Worm (Caenorhabditis elegans): ENCODE data around the gene W06G6.2.

The W06G6.2 gene

DNA sequence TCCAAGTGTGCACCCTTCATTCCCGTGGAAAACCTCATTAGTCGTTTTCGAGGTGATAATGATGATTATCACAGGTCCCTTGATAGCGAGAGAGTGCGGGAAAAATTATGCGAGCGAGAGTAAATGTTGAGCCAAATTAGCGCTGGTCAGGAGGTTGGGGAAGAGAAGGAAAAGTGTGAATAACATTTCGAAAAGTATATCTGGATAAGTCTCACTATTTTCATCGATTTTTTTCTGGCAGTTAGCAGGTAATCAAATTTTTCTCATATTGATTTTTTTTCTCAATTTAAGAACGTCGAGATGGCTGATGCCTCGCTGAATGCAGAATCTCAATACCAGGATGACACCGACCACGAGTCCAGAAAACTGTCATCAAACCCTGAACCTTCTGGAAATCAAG is at the start of gene W06G6.2:
W06G6.2 (plus strand) TSS at position 301 of the 400 bp plus-strand sequence.
- TF ChIP-seq sma-9 (GFP tag; optimal IDR thresholded peaks at IDR 0.05) (no peak), sma-9 (tag; optimal IDR thresholded peaks at IDR 0.05) (no peak), ama-1 (optimal IDR thresholded peaks at IDR 0.05) (no peak), blmp-1 (tag; optimal IDR thresholded peaks at IDR 0.05; ENCODE audit: insufficient read depth) (no peak), sma-3 (GFP tag; optimal IDR thresholded peaks at IDR 0.05) (no peak), elt-3 (tag; optimal IDR thresholded peaks at IDR 0.05) (no peak), sem-4 (tag; optimal IDR thresholded peaks at IDR 0.05) (no peak), C34F6.9 (tag; optimal IDR thresholded peaks at IDR 0.05) (no peak), nhr-129 (tag; optimal IDR thresholded peaks at IDR 0.05) (no peak), lsy-2 (tag; optimal IDR thresholded peaks at IDR 0.05) (no peak), mbf-1 (tag; optimal IDR thresholded peaks at IDR 0.05) (no peak), mab-5 (tag; optimal IDR thresholded peaks at IDR 0.05) (no peak), Y55F3AM.14 (GFP tag; optimal IDR thresholded peaks at IDR 0.05) (no peak), egl-27 (tag; optimal IDR thresholded peaks at IDR 0.05) (no peak), lin-13 (GFP tag; optimal IDR thresholded peaks at IDR 0.05) (no peak), ZK546.5 (tag; optimal IDR thresholded peaks at IDR 0.05) (no peak), nhr-25 (tag; optimal IDR thresholded peaks at IDR 0.05) (no peak), crh-2 (tag; optimal IDR thresholded peaks at IDR 0.05) (no peak), nhr-6 (tag; optimal IDR thresholded peaks at IDR 0.05) (no peak), gmeb-1 (tag; optimal IDR thresholded peaks at IDR 0.05) (no peak)

DNA sequence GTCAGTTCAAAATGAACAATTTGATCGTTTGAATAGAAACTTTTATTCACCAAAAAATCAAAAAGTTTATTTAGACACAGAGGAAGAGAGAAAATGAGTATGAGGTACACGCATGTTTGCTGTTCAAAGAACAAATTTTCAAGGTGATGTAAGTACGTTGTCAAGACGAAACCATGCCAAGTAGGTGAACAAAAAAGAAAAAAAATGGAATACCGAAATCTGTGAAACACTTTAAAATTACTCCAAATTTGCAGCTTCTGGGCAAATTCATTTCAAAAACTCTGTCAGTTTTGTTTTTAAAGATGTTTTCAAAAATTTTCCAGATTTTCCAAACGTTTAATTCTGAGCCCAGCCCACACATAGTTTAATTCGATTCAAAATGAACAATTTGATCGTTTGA is 48.7 kb upstream of the W06G6.2 start, which contains the start of gene nhr-271:
nhr-271 (minus strand) TSS at position 101 of the 400 bp plus-strand sequence.
- TF ChIP-seq ZK546.5 (tag; optimal IDR thresholded peaks at IDR 0.05) = no peak
- no peak for TF ChIP-seq egl-27 (tag; optimal IDR thresholded peaks at IDR 0.05)

DNA sequence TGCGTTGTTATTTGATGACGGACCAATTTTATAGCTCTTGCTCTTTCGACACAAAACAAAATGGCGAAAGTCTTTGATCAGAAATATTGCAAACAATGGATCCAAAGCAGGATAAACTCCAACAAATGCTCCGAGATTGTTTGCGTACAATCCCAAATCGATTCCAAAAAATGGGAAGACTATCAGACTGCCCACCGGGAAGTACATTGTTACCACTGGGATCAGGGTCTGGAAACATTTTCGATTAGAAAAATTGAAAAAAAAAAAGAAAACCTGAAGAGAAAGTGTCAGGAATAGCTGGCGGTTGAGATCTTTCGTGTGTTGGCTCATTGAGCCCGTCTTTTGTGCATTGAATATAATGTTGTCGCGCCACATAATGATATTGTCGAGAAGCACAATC is 48.0 kb upstream of the W06G6.2 start:
- no peak for TF ChIP-seq lin-39 (tag; optimal IDR thresholded peaks at IDR 0.05)

DNA sequence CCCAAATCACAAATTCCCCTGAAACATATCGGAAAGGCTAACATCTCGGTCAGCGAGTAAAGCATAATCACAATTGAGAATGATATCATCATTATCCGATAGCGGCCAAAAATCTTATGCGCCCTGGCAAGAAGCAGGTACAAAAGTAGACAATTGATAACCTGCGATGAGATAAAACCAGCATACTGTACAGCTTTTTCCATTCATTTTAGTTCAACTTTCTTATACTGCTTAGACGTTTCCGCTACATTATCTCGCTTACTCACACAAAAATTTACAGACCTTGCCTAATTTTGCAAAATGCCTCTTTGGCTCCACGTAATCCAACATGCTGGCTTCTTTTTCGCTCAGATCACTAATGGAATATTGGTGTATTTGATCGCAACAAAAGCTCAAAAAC is 46.1 kb upstream of the W06G6.2 start, which contains the start of gene str-150:
str-150 (plus strand) TSS at position 301 of the 400 bp plus-strand sequence.
- TF ChIP-seq sma-3 (GFP tag; optimal IDR thresholded peaks at IDR 0.05) (no peak), nhr-6 (tag; optimal IDR thresholded peaks at IDR 0.05) (no peak), ztf-1 (GFP tag; conservative IDR thresholded peaks at IDR 0.05) (no peak), F13H6.1 (tag; optimal IDR thresholded peaks at IDR 0.05) (no peak), elt-3 (tag; optimal IDR thresholded peaks at IDR 0.05) (no peak), unc-39 (tag; optimal IDR thresholded peaks at IDR 0.05) (no peak), alr-1 (tag; optimal IDR thresholded peaks at IDR 0.05) (no peak), nhr-25 (tag; optimal IDR thresholded peaks at IDR 0.05) (no peak), mbf-1 (tag; optimal IDR thresholded peaks at IDR 0.05) (no peak)

DNA sequence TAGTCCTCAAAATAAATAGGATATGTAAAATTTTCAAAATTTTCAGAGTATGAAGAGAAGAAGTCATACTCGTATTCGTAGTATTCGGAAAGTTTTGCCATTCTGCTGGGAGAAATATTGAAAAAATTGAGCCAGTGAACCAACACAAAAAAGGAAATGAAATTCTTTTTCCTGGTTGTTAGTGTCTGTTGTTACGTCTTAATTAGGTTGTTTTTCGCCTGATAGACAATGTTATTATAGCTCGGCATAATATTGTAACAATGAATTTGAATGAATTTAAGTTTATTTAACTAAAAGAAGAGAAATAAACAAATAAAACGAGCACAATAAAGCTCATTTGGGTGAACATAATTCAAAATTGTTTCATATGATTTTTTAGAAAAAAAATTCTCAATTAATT is 40.7 kb upstream of the W06G6.2 start, which contains the start of gene srw-73:
srw-73 (minus strand) TSS at position 101 of the 400 bp plus-strand sequence.
- TF ChIP-seq mdl-1 (tag; optimal IDR thresholded peaks at IDR 0.05) = no peak
- no peak for TF ChIP-seq blmp-1 (tag; optimal IDR thresholded peaks at IDR 0.05; ENCODE audit: insufficient read depth)
- TF ChIP-seq ztf-11 (tag; optimal IDR thresholded peaks at IDR 0.05) = no peak
- TF ChIP-seq ceh-82 (tag; optimal IDR thresholded peaks at IDR 0.05) = no peak
- no peak for TF ChIP-seq elt-1 (tag; optimal IDR thresholded peaks at IDR 0.05)
- no peak for TF ChIP-seq gmeb-1 (tag; optimal IDR thresholded peaks at IDR 0.05)
- TF ChIP-seq lin-39 (tag; optimal IDR thresholded peaks at IDR 0.05) = no peak
- no peak for TF ChIP-seq mab-5 (tag; optimal IDR thresholded peaks at IDR 0.05)

DNA sequence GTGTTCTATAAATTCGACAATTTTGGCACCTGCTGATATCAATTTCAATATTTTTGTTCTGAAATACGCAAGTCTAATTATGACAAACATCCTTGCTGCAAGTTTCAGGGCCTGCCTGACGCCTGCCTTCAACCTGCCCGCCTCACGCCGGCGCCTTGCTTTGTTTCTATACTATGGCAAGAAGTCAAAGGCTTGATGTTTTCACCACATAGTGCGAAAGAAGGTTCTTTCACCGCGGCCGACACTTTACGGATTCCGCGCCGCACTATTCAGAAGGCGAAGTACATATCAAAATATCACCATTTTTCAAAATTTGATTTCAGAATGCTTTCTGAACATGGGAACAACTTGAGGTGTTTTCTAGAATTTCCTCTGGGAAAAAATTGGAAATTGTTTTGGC is 39.6 kb upstream of the W06G6.2 start:
- TF ChIP-seq nhr-129 (tag; optimal IDR thresholded peaks at IDR 0.05) = no peak
- no peak for TF ChIP-seq unc-62 (GFP tag; optimal IDR thresholded peaks at IDR 0.05)
- no peak for TF ChIP-seq gmeb-1 (tag; optimal IDR thresholded peaks at IDR 0.05)
- TF ChIP-seq peb-1 (tag; optimal IDR thresholded peaks at IDR 0.05) = no peak
- no peak for TF ChIP-seq sma-3 (GFP tag; optimal IDR thresholded peaks at IDR 0.05)
- TF ChIP-seq snpc-4 (tag; optimal IDR thresholded peaks at IDR 0.05) = no peak
- TF ChIP-seq nhr-23 (tag; optimal IDR thresholded peaks at IDR 0.05) = no peak
- no peak for TF ChIP-seq skn-1 (tag; optimal IDR thresholded peaks at IDR 0.05)
- TF ChIP-seq sma-9 (GFP tag; optimal IDR thresholded peaks at IDR 0.05) = no peak
- no peak for TF ChIP-seq sma-9 (tag; optimal IDR thresholded peaks at IDR 0.05)
- no peak for TF ChIP-seq ztf-4 (tag; optimal IDR thresholded peaks at IDR 0.05)
- no peak for TF ChIP-seq F13H6.1 (tag; optimal IDR thresholded peaks at IDR 0.05)
- TF ChIP-seq ZK546.5 (tag; optimal IDR thresholded peaks at IDR 0.05) = no peak
- TF ChIP-seq blmp-1 (tag; optimal IDR thresholded peaks at IDR 0.05; ENCODE audit: insufficient read depth) = no peak

Data from whole organism, L2 larva.